Fruit fly (Drosophila melanogaster): ENCODE measurements around the gene CG8750.

CG8750 gene

DNA sequence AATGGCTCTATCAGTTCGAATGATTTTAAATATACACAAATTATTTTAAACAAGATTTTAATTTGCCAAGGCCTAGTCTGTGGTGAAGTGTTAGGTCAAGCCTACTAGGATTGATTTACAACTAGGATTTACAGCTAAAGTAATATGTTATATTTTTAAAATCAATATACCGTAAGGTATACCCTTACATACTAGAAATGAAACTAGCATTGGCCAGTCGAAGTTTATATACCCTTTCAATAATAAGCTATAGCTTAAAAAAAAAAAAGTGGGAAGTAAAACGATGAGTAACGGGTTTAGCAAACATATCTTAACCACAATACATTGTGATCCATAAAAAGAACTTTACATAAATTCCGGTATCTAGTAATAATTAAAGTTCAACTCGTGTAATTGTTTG lies at the start of gene CG8750:
TSS of gene CG8750 (minus strand) at position 101 of the 400 bp plus-strand sequence.
- TF ChIP-seq noc (tag; optimal IDR thresholded peaks at IDR 0.05) = no peak

DNA sequence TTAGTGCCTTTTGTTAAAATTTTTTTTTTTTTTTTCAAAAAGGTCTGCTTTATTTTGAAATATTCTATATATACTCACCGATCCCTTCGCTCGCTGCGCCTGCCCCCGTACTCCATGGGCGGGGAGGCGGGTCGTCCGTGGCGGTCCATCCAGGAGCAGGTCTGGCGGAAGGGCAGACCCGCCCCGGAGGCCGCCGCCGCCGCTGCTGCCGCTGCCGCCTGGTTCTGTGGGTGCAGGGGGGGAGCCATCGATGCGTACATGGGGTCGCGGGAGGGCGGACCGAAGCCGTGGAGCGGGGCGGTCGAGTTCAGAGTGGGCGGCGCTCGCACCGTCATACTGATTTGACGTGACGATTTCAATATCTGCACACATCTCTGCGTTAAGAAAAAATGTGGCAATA lies 44.3 kb upstream of the CG8750 start:
- no peak for TF ChIP-seq noc (tag; optimal IDR thresholded peaks at IDR 0.05)

DNA sequence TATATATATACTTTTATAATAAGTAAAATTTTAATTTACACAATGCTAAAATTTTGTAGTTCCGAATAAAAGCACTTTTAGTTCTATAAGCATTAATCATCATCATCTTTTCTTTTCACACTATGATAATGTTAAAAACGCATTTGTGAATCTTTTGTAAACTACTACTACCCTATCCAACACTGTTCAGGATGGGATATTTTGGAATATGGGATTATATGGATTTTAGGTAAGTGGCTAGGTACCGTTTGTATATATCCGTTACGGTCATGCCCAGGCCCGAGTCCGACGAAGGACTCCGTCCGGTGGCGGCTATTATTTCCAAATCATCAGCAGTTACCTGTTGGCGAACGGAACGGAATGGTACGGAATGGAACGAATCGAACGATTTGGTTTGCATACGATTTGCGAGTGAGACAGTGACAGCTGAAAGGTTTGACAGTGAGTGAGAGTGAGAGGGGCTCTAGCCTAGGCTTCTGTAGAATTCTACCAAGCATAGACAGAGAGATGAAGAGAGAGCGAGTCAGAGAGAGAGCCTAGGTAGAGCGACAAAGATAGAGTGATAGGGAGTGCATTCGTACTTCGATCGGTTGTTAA lies 41.7 kb upstream of the CG8750 start:
- TF ChIP-seq noc (tag; optimal IDR thresholded peaks at IDR 0.05) = no peak

DNA sequence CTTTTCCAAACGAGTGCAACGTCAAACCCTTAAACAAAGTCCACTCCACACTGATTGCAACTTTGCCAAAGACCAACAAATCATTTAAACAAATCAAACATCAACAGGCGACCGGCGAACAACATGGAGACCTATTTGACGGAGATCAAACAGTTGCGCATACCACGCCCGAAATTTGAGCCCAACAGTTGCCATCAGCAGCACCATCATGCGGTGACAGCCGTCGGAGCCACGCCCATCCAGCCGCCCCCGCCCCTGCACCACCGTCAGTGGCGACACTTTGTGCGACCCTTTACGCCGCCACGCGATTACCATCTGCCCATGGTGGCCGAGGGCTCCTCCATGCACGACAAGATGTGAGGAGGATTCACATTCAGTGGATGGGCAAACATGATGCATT lies 39.7 kb upstream of the CG8750 start:
- TF ChIP-seq noc (tag; optimal IDR thresholded peaks at IDR 0.05) = no peak

DNA sequence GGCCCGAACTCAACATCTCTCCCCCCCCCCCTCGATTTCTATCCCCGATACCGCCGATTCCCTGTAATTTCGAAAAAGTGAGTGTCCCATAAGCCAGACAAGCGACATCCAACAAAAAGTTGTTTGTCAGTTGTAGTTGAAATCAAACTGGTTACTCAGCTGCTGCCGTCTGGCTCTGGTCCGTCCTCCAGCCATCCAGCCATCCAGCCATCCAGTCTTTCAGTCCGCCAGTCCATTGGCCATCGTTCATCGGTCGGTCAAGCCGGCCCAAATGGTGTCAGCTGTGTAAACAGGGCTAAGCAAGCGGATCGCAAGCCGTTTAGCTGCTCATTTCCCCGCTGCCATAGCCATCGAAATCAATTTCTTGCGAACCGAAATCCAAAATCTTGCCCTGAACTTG lies 38.7 kb upstream of the CG8750 start:
- no peak for TF ChIP-seq noc (tag; optimal IDR thresholded peaks at IDR 0.05)

DNA sequence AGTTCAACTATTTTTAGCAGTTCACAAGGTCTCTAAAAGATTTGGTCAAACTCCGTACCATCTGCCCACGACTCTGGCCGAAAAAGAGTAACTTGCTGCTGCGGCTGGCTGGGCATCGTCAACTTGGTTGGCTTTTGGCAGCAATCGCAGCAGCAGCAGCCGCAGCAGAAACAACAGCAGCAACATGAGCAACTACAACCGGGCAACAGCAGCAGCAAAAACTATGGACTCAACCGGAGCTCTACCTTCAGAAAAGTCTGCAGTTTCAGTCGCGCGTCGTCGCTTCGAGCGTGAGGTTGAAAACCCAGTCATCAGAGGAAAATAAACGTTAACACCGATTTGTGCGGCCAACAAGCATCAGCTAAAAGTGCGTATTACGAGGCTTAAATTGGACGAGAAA lies 35.9 kb upstream of the CG8750 start, which contains the start of gene CG13737:
TSS of gene CG13737 (plus strand) at position 266 of the 400 bp plus-strand sequence.
- TF ChIP-seq noc (tag; optimal IDR thresholded peaks at IDR 0.05) = no peak

DNA sequence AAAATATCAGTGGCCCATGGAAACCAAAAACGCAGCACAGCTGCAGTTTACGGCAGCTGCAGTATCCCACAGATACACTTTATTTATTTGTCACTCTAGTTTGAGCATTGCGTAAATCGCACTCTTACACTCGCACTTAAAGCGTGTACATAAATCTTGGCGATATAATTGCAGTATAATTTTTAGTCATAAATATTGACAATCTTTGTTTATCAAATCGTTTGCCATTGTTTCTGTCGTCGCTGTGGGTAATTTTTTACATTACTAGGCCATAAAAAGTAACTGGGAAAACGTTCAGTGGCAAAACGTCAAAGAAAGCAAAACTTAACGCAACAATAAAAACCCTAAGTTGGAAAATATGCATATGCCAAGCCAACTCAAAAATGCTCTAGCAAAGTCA lies 35.1 kb upstream of the CG8750 start:
- TF ChIP-seq noc (tag; optimal IDR thresholded peaks at IDR 0.05) = no peak

DNA sequence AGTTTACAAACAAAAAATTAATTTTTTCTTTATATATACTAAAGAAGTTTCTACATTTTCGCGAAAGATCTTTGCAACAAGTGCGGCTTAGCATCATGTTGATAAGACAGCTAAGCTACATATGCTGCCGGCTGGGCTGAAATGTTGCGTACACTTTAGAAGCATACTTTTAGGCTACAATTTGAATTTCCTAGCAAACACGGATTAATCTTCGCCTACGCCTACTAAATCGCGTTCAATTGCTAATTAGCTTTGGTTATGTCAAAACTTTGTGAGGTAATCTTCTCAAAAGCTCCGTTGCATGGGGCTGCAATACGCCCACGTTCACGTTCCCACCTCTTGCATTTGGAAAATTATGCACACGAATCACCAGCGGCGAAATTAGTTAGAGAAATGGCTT lies 34.1 kb upstream of the CG8750 start:
- TF ChIP-seq noc (tag; optimal IDR thresholded peaks at IDR 0.05) = no peak

DNA sequence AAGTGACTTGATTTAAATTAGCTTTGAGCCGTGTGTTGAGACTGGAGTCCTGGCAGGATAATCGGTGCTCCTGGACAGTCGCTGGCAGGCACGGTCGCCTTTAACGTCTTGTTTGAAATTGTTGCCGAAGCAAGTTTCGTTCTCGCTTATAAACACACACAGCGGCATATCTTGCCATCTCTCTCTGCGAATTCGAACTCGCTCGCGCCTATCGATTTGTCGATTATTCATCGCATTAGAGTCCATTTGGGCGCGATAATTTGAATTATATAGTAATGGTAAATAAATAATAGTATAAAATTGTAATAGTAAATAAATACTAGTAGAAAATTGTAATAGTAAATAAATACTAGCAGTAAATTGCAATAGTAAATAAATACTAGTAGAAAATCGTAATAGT lies 24.0 kb upstream of the CG8750 start, which contains the start of gene CG8745:
TSS of gene CG8745 (minus strand) at position 126 of the 400 bp plus-strand sequence.
- TF ChIP-seq noc (tag; optimal IDR thresholded peaks at IDR 0.05) = no peak

DNA sequence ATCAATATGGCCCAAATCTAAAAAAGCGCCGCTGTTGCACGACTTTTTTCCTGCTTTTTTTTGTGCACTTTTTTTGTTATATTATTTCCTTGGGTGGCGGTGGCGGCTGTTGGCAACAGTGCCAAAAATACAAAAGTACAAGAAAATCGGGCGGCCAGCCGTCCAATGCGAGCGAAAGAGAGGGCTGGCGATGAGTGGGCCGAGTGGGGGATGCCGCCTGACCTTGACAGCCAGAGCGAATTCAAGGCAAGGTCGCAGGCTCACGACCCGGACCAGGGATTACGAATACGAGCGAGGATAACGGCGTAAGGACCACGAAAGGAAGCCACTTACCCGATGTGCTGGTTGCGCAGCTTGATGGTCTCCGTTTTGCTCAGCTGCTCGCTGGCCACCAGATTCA lies 23.5 kb upstream of the CG8750 start:
- no peak for TF ChIP-seq noc (tag; optimal IDR thresholded peaks at IDR 0.05)

DNA sequence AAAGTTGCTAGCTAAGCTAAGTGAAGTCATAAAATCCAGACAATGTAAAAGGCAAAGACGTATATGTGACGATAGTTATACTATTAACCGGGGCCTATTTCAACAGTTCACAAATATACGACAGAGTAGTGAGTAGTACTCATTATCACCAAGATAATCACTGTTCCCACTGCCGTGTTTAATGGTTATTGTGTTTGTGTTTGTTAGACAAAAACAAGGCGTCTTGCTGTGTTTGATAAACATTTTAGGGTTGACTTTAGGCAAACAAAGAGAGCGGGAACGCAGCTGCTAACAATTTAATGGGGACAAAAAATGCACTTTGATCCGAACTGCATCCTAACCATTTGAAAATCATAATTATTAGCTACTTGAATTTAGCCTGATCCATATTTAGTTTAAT lies 22.7 kb upstream of the CG8750 start:
- TF ChIP-seq noc (tag; optimal IDR thresholded peaks at IDR 0.05) = no peak

DNA sequence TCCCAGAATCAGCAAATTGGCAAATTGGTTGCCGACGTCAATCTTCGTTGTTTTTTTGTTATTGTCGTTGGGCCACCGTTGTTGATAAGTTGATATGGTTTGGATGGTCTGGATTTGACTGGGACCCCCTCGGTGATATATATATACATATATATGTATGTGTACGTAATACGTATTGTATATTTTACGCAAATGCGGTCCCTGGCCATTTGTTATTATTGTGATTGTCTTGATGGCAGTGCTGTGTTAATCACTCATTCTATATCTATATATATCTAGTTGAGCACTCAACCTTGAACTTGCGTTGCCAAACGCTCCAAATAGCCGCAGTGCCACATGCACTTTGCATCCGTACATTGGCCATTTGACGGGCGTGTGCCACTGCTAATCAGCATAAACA lies 21.8 kb upstream of the CG8750 start:
- no peak for TF ChIP-seq noc (tag; optimal IDR thresholded peaks at IDR 0.05)

DNA sequence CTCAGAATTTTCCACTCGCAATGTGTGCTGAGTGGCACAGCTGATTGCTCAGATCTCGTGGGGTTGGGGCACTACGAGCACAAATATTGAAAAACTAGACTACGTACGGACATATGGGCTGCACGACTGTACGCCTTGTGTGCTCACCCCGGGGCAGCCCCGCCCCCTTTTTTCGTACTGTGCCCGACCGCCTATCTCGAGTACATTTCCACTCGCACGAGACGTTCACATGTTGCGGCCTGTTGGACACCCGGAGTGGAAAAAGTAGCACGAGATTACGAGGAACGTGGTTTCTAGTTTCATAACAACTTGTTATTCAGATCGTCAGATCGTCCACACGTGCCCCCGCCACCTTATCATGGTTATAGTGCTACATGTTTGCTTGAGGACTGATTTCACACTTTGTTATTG lies 20.6 kb upstream of the CG8750 start:
- no peak for TF ChIP-seq noc (tag; optimal IDR thresholded peaks at IDR 0.05)

DNA sequence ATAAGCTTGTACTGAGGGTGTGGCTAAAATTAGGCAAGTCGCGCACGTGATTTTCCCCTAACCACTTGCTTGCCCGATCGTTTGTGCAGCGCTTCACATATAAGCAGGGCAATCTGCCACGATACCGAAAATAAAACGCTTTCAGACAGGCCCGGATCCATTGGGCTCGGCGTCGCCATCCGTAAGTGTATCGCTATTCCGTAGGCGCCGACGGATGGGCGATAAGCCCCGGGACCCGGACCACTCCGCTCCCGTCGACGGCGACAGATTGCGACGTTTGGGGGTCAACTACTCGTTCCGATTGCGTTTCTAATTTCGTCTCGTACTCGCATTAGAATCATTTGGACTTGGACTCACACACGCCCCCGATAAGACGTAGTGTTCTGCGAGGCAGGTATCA lies 19.6 kb upstream of the CG8750 start:
- TF ChIP-seq noc (tag; optimal IDR thresholded peaks at IDR 0.05) = peak; percentile 90

DNA sequence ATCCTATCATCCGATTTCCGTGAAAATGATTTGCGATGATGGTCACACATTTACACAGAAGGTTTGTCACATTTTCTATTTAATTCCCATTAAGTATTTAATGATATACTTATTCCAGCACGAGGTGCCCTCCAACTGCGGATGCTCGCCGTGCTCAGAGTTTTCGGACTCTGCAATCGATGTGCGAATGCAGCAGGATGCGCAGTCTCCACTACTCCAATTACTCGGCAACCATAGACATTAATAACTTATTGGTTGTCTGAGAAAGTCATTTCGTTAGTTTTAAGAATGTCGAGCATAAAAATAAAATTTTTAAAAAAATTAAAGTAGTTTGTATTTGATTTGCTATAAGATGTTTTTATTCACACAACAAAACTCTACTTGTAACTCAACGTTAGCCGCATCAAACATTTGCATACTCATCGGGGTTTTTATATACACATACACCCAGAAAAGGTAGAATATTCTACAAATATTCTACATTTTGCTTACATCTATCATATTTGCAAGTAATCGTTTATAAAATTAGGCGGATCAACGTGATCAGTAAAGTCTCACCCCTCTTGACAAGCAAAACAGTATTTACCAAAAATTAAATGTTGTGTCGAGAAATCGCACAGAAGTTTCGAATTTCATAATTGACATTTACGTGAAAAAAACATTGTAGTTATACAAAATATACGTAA lies 17.0 kb upstream of the CG8750 start:
- TF ChIP-seq noc (tag; optimal IDR thresholded peaks at IDR 0.05) = no peak

DNA sequence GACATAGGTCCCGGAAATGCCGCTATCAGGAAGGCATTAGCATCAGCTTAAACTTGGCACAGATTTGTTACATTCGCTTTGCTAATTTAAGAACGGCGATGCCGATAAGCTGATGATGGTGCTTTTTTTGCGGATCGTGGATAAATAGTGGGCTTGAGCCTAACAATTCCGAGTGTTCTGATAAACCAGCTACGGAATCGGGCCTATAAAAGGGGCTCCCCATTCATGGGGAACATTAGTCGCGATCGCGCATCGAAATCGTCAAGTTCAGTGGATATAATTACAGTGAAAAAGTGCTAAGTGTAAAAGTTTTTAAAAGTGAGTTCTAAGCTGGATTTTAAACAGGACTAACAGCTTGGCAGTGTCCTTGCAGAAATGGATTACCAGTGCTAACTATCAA lies 2.9 kb upstream of the CG8750 start, which contains the start of gene Hml:
TSS of gene Hml (plus strand) at position 301 of the 400 bp plus-strand sequence.
- no peak for TF ChIP-seq noc (tag; optimal IDR thresholded peaks at IDR 0.05)

DNA sequence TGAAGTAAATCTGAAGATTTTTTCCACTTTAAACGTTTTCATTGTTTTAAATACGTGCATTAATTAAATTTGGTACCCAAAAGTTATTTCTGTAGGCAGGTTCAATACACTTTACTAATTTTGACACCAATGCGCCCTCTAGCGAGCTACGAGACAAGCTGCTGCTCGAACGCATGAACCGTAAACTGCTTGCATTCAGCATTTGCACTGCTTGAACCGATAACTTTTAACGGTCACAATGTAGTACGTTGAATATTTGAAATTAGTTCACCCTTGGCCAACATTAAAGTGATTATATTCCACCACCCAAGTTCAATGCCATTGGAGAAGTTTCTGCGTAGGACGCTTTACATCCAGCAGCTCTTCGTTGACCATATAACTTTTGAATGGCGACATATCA lies 2.5 kb upstream of the CG8750 start:
- TF ChIP-seq noc (tag; optimal IDR thresholded peaks at IDR 0.05) = no peak

DNA sequence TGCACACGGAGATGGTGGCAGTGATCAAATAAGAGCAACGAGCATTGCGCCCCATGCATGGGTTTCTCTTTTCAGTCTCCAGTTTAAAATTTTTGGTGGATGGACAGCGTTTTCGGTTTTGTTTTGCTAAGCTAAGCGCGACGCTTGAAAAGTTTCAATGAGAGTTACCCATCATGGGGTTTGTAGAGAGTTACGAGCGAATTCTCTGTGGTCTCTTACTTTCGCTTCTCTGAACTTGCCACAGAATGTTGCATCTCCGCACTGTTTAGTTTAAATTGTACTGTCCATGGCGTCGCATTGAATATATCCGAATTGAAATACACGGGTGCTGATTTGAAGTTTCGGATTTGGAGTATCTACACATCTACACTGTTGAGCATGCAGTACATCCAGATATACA lies 539 bp upstream of the CG8750 start, which contains the start of gene Tsp68C:
TSS of gene Tsp68C (plus strand) at position 301 of the 400 bp plus-strand sequence.
- no peak for TF ChIP-seq noc (tag; optimal IDR thresholded peaks at IDR 0.05)
